Worm (Caenorhabditis elegans) whole organism, L4/young adult: ENCODE data around the gene F55G11.10.

ENCODE experiments used
- dao-5 ChIP-seq: sonication (generic microtip); optimal IDR thresholded peaks from 2 replicates; lab custom pipeline; 2016; ENCODE audit warnings: missing genotype, missing genetic modification characterization, moderate library complexity, missing compliant biosample characterization
- him-1 ChIP-seq: sonication (generic microtip); optimal IDR thresholded peaks from 2 replicates; lab custom pipeline; 2016; ENCODE audit warnings: missing genotype, missing genetic modification reagents, missing genetic modification characterization, missing compliant biosample characterization

ce11 chrIV:12965074-12965473, 16.5 kb downstream of the F55G11.10 start, which contains the start of gene dod-22:
- TF ChIP-seq dao-5 (tag; lab: Kevin White, UChicago) (no peak), him-1 (tag; lab: Kevin White, UChicago) (no peak)
